Worm (Caenorhabditis elegans) whole organism, L1 larva: ENCODE data around the gene uda-1.

Experiments
- C16A3.4 ChIP-seq: fragments of 150-350 bp; optimal IDR thresholded peaks from 2 replicates; lab custom pipeline; 2014; ENCODE audit warnings: missing biosample characterization, missing genetic modification characterization
- C34B4.2 ChIP-seq: sonication (generic microtip); optimal IDR thresholded peaks from 2 replicates; lab custom pipeline; 2017; ENCODE audit warnings: mild to moderate bottlenecking, missing genetic modification characterization, missing compliant biosample characterization
- F16B12.6 ChIP-seq: fragments of 150-350 bp; optimal IDR thresholded peaks from 2 replicates; lab custom pipeline; 2014; ENCODE audit warnings: missing biosample characterization, missing genetic modification characterization
- ama-1 ChIP-seq: fragments of 150-350 bp; optimal IDR thresholded peaks from 2 replicates; lab custom pipeline; 2014
- blmp-1 ChIP-seq: fragments of 150-350 bp; optimal IDR thresholded peaks from 2 replicates; lab custom pipeline; 2014; ENCODE audit warnings: missing biosample characterization, missing genetic modification characterization
- ceh-8 ChIP-seq: fragments of 200-800 bp; sonication (Bioruptor generic); optimal IDR thresholded peaks from 2 replicates; lab custom pipeline; 2018; ENCODE audit warnings: mild to moderate bottlenecking, missing genetic modification characterization, moderate library complexity, missing compliant biosample characterization
- ceh-82 ChIP-seq, 3 experiments: fragments of 150-350 bp in 1 of 3; sonication (generic microtip) in 2 of 3; optimal IDR thresholded peaks; 2 replicates each; lab custom pipeline; 2014 to 2017; ENCODE audit warnings: missing biosample characterization in 3 of 3, missing genetic modification characterization in 3 of 3
- ceh-88 ChIP-seq: fragments of 200-800 bp; sonication (Bioruptor generic); IDR thresholded peaks from 2 replicates; pipeline ENCODE4 v1.3.6; 2022; ENCODE audit warnings: missing genetic modification characterization, missing compliant biosample characterization
- dpl-1 ChIP-seq, 3 experiments: fragments of 150-350 bp in 2 of 3; sonication (generic microtip) in 1 of 3; optimal IDR thresholded peaks; 2 replicates each; lab custom pipeline; 2014 to 2017; ENCODE audit warnings: missing biosample characterization in 3 of 3, missing genetic modification characterization in 3 of 3, missing genetic modification reagents in 3 of 3
- dsc-1 ChIP-seq: sonication (generic microtip); optimal IDR thresholded peaks from 2 replicates; lab custom pipeline; 2016; ENCODE audit warnings: mild to moderate bottlenecking, missing genetic modification characterization, missing compliant biosample characterization
- efl-1 ChIP-seq, 4 experiments: fragments of 150-350 bp; optimal IDR thresholded peaks in 3 of 4; peaks in 1 of 4; 1 replicate in 1 of 4; 2 replicates in 3 of 4; lab custom pipeline; 2014; ENCODE audit warnings: missing biosample characterization in 2 of 4, missing genetic modification characterization in 2 of 4, missing genetic modification reagents in 2 of 4
- efl-3 ChIP-seq: fragments of 200-800 bp; sonication (Bioruptor generic); optimal IDR thresholded peaks from 2 replicates; lab custom pipeline; 2018; ENCODE audit warnings: mild to moderate bottlenecking, missing genetic modification characterization, missing compliant biosample characterization
- elt-2 ChIP-seq: sonication (generic microtip); optimal IDR thresholded peaks from 2 replicates; lab custom pipeline; 2016; ENCODE audit warnings: missing genetic modification characterization, mild to moderate bottlenecking, inconsistent platforms, missing compliant biosample characterization, missing genetic modification reagents
- fkh-8 ChIP-seq: sonication (generic microtip); optimal IDR thresholded peaks from 2 replicates; lab custom pipeline; 2016; ENCODE audit warnings: mild to moderate bottlenecking, missing genetic modification characterization, missing compliant biosample characterization
- grh-1 ChIP-seq: fragments of 200-800 bp; sonication (Bioruptor generic); IDR thresholded peaks from 2 replicates; pipeline ENCODE4 v1.3.6; 2022; ENCODE audit warnings: missing genetic modification reagents, missing genetic modification characterization, missing compliant biosample characterization
- hlh-17 ChIP-seq: fragments of 200-800 bp; sonication (Bioruptor generic); optimal IDR thresholded peaks from 2 replicates; lab custom pipeline; 2018; ENCODE audit warnings: missing genetic modification characterization, mild to moderate bottlenecking, missing compliant biosample characterization, moderate library complexity, borderline replicate concordance
- isw-1 ChIP-seq: fragments of 200-800 bp; sonication (Bioruptor generic); IDR thresholded peaks from 2 replicates; pipeline ENCODE4 v1.3.6; 2022; ENCODE audit warnings: missing genetic modification characterization, missing compliant biosample characterization
- lin-13 ChIP-seq: fragments of 150-350 bp; optimal IDR thresholded peaks from 2 replicates; lab custom pipeline; 2014; ENCODE audit warnings: missing biosample characterization, missing genetic modification reagents, missing genetic modification characterization
- lin-14 ChIP-seq: fragments of 200-800 bp; sonication (Bioruptor generic); optimal IDR thresholded peaks from 2 replicates; lab custom pipeline; 2018; ENCODE audit warnings: mild to moderate bottlenecking, missing genetic modification characterization, moderate library complexity, missing compliant biosample characterization
- lin-35 ChIP-seq, 2 experiments: fragments of 150-350 bp; optimal IDR thresholded peaks; 2 replicates each; lab custom pipeline; 2014; ENCODE audit warnings: missing biosample characterization in 2 of 2, missing genetic modification characterization in 2 of 2, missing genetic modification reagents in 2 of 2
- lir-3 ChIP-seq: sonication (generic microtip); optimal IDR thresholded peaks from 2 replicates; lab custom pipeline; 2016; ENCODE audit warnings: mild to moderate bottlenecking, missing genetic modification characterization, moderate library complexity, missing compliant biosample characterization; ENCODE audit not compliant: poor library complexity
- lsy-2 ChIP-seq, 2 experiments: fragments of 150-350 bp; optimal IDR thresholded peaks; 2 replicates each; lab custom pipeline; 2014; ENCODE audit warnings: missing biosample characterization in 2 of 2, missing genetic modification characterization in 2 of 2
- mab-9 ChIP-seq: fragments of 200-800 bp; sonication (Bioruptor generic); IDR thresholded peaks from 2 replicates; pipeline ENCODE4 v1.3.6; 2022; ENCODE audit warnings: missing genetic modification reagents, missing genetic modification characterization, missing compliant biosample characterization
- mdl-1 ChIP-seq, 2 experiments: fragments of 150-350 bp; optimal IDR thresholded peaks; 2 replicates each; lab custom pipeline; 2014 to 2017; ENCODE audit warnings: missing biosample characterization in 2 of 2, missing genetic modification characterization in 2 of 2, inconsistent platforms in 1 of 2
- mep-1 ChIP-seq: fragments of 150-350 bp; optimal IDR thresholded peaks from 2 replicates; lab custom pipeline; 2014; ENCODE audit warnings: missing biosample characterization, missing genetic modification characterization
- nhr-19 ChIP-seq: fragments of 200-800 bp; sonication (Bioruptor generic); conservative IDR thresholded peaks from 2 replicates; pipeline ENCODE4 v1.3.6; 2022; ENCODE audit warnings: missing genetic modification characterization, missing compliant biosample characterization
- nhr-20 ChIP-seq: sonication (generic microtip); optimal IDR thresholded peaks from 2 replicates; lab custom pipeline; 2016; ENCODE audit warnings: mild to moderate bottlenecking, missing genetic modification characterization, missing compliant biosample characterization
- nhr-28 ChIP-seq: fragments of 150-350 bp; optimal IDR thresholded peaks from 2 replicates; lab custom pipeline; 2014; ENCODE audit warnings: missing biosample characterization, missing genetic modification characterization
- nhr-47 ChIP-seq: sonication (generic microtip); optimal IDR thresholded peaks from 2 replicates; lab custom pipeline; 2016; ENCODE audit warnings: mild to moderate bottlenecking, missing genetic modification characterization, moderate library complexity, missing compliant biosample characterization
- nhr-71 ChIP-seq: sonication (generic microtip); optimal IDR thresholded peaks from 2 replicates; lab custom pipeline; 2016; ENCODE audit warnings: mild to moderate bottlenecking, missing genetic modification characterization, moderate library complexity, missing compliant biosample characterization
- nhr-77 ChIP-seq: fragments of 150-350 bp; optimal IDR thresholded peaks from 2 replicates; lab custom pipeline; 2014; ENCODE audit warnings: missing biosample characterization, missing genetic modification characterization
- nhr-85 ChIP-seq: sonication (generic microtip); peaks from one replicate; lab custom pipeline; 2016; ENCODE audit warnings: missing genetic modification characterization, inconsistent platforms, missing compliant biosample characterization
- nhr-90 ChIP-seq: sonication (generic microtip); optimal IDR thresholded peaks from 2 replicates; lab custom pipeline; 2016; ENCODE audit warnings: mild to moderate bottlenecking, missing genetic modification characterization, missing compliant biosample characterization; ENCODE audit not compliant: poor library complexity
- pax-3 ChIP-seq: fragments of 200-800 bp; sonication (Bioruptor generic); optimal IDR thresholded peaks from 2 replicates; lab custom pipeline; 2018; ENCODE audit warnings: mild to moderate bottlenecking, missing genetic modification characterization, moderate library complexity, missing compliant biosample characterization
- rnt-1 ChIP-seq: sonication (generic microtip); optimal IDR thresholded peaks from 2 replicates; lab custom pipeline; 2016; ENCODE audit warnings: mild to moderate bottlenecking, missing genetic modification characterization, moderate library complexity, missing compliant biosample characterization
- skn-1 ChIP-seq: fragments of 150-350 bp; optimal IDR thresholded peaks from 2 replicates; lab custom pipeline; 2014; ENCODE audit warnings: missing biosample characterization, missing genetic modification characterization
- snpc-4 ChIP-seq: fragments of 150-350 bp; optimal IDR thresholded peaks from 2 replicates; lab custom pipeline; 2014; ENCODE audit warnings: missing biosample characterization, missing genetic modification characterization
- snu-23 ChIP-seq: sonication (generic microtip); optimal IDR thresholded peaks from 2 replicates; lab custom pipeline; 2016; ENCODE audit warnings: missing genetic modification characterization, missing compliant biosample characterization
- swsn-7 ChIP-seq: sonication (generic microtip); optimal IDR thresholded peaks from 2 replicates; lab custom pipeline; 2016; ENCODE audit warnings: missing genetic modification characterization, missing compliant biosample characterization
- tbx-2 ChIP-seq: sonication (generic microtip); optimal IDR thresholded peaks from 2 replicates; lab custom pipeline; 2016; ENCODE audit warnings: missing genetic modification characterization, missing compliant biosample characterization
- unc-86 ChIP-seq: sonication (generic microtip); optimal IDR thresholded peaks from 2 replicates; lab custom pipeline; 2016; ENCODE audit warnings: missing genetic modification characterization, missing compliant biosample characterization
- xbp-1 ChIP-seq: sonication (generic microtip); optimal IDR thresholded peaks from 2 replicates; lab custom pipeline; 2016; ENCODE audit warnings: missing genetic modification characterization, missing compliant biosample characterization
- zag-1 ChIP-seq: fragments of 150-350 bp; optimal IDR thresholded peaks from 2 replicates; lab custom pipeline; 2014; ENCODE audit warnings: missing biosample characterization, missing genetic modification characterization
- zip-4 ChIP-seq: fragments of 200-800 bp; sonication (Bioruptor generic); optimal IDR thresholded peaks from 2 replicates; lab custom pipeline; 2018; ENCODE audit warnings: mild to moderate bottlenecking, missing genetic modification characterization, moderate library complexity, missing compliant biosample characterization
- ztf-11 ChIP-seq, 2 experiments: sonication (generic microtip); optimal IDR thresholded peaks; 2 replicates each; lab custom pipeline; 2016 to 2017; ENCODE audit warnings: missing genetic modification characterization in 2 of 2, missing biosample characterization in 1 of 2, missing compliant biosample characterization in 1 of 2

uda-1 gene

ce11 chrV:9980731-9981483 is 23.6 kb upstream of the uda-1 start, which contains the start of the genes ruvb-1 and tofu-1:
TSS of gene ruvb-1 (minus strand) at chrV:9980802.
TSS of gene tofu-1 (plus strand) at chrV:9981147.
- TF ChIP-seq elt-2 (tag; lab: Kevin White, UChicago) (peak; percentile 32), dpl-1 (GFP tag; optimal IDR thresholded peaks at IDR 0.05; lab: Kevin White, UChicago) (peak; percentile 5 to 65 (median 49)), blmp-1 (tag; lab: Kevin White, UChicago) (peak; percentile 14), rnt-1 (tag; lab: Kevin White, UChicago) (peak; percentile 43), dsc-1 (peak; percentile 24), swsn-7 (peak; percentile 78), snu-23 (GFP tag; lab: Kevin White, UChicago) (peak; percentile 82), lsy-2 (tag; optimal IDR thresholded peaks at IDR 0.05; lab: Kevin White, UChicago) (peak; percentile 46 to 60), ceh-88 (GFP tag; lab: Robert Waterston, UW) (peak; percentile 55), ztf-11 (tag; optimal IDR thresholded peaks at IDR 0.05; lab: Kevin White, UChicago) (peak in 1 of 2 experiments; percentile 64), lir-3 (tag; lab: Kevin White, UChicago) (peak; percentile 64), nhr-85 (peak; percentile 79), mep-1 (peak; percentile 59), ceh-8 (GFP tag; lab: Kevin White, UChicago) (peak; percentile 13), lin-35 (GFP tag; optimal IDR thresholded peaks at IDR 0.05; lab: Kevin White, UChicago) (peak; percentile 40 to 70), efl-1 (optimal IDR thresholded peaks at IDR 0.05; lab: Kevin White, UChicago) (peak; percentile 30 to 60), efl-1 (GFP tag; optimal IDR thresholded peaks at IDR 0.05 in 1 of 2; lab: Kevin White, UChicago) (peak; percentile 49 to 96), isw-1 (peak; percentile 48), C16A3.4 (tag; lab: Kevin White, UChicago) (peak; percentile 45), tbx-2 (tag; lab: Kevin White, UChicago) (peak; percentile 72), lin-14 (GFP tag; lab: Kevin White, UChicago) (peak; percentile 63), ceh-82 (tag; optimal IDR thresholded peaks at IDR 0.05; lab: Kevin White, UChicago) (peak in 2 of 3 experiments; percentile 39 to 42), mab-9 (peak; percentile 52), nhr-90 (tag; lab: Kevin White, UChicago) (peak; percentile 87), lin-13 (GFP tag; lab: Kevin White, UChicago) (peak; percentile 16), skn-1 (tag; lab: Kevin White, UChicago) (peak; percentile 3), nhr-19 (peak; percentile 81), xbp-1 (tag; lab: Kevin White, UChicago) (peak; percentile 75), unc-86 (tag; lab: Kevin White, UChicago) (peak; percentile 64), nhr-71 (tag; lab: Kevin White, UChicago) (peak; percentile 81), F16B12.6 (tag; lab: Kevin White, UChicago) (peak; percentile 84), pax-3 (peak; percentile 14), nhr-77 (tag; lab: Kevin White, UChicago) (peak; percentile 24), nhr-20 (tag; lab: Kevin White, UChicago) (peak; percentile 79), nhr-47 (peak; percentile 84), grh-1 (peak; percentile 78)

ce11 chrV:9982568-9982967 is 22.0 kb upstream of the uda-1 start, which contains the start of gene C27H6.9:
TSS of gene C27H6.9 (plus strand) at chrV:9982868.
- TF ChIP-seq zip-4 (GFP tag; lab: Kevin White, UChicago) (no peak), lir-3 (tag; lab: Kevin White, UChicago) (no peak), C34B4.2 (tag; lab: Kevin White, UChicago) (no peak), dpl-1 (GFP tag; optimal IDR thresholded peaks at IDR 0.05; lab: Kevin White, UChicago) (no peak), hlh-17 (GFP tag; lab: Kevin White, UChicago) (no peak), ama-1 (lab: Kevin White, UChicago) (no peak), nhr-28 (tag; lab: Kevin White, UChicago) (no peak), efl-3 (no peak), nhr-47 (no peak), mdl-1 (tag; optimal IDR thresholded peaks at IDR 0.05; lab: Kevin White, UChicago) (no peak), lin-14 (GFP tag; lab: Kevin White, UChicago) (no peak), nhr-90 (tag; lab: Kevin White, UChicago) (no peak), zag-1 (tag; lab: Kevin White, UChicago) (no peak), fkh-8 (tag; lab: Kevin White, UChicago) (no peak), snpc-4 (tag; lab: Kevin White, UChicago) (no peak), xbp-1 (tag; lab: Kevin White, UChicago) (no peak)
- TF ChIP-seq, all 84 proteins: peak for 0
